Worm (Caenorhabditis elegans) whole organism, young adult: ENCODE results near the gene ZK622.4.
A peak's percentile ranks its signal among the peaks of the same experiment; 100 is the strongest.

Experiments
- C17E4.6 ChIP-seq: fragments of 200-800 bp; sonication (Bioruptor generic); IDR thresholded peaks from 2 replicates; pipeline ENCODE4 v1.3.6; 2022; ENCODE audit warnings: missing genetic modification reagents, missing genetic modification characterization, missing compliant biosample characterization
- F57C9.4 ChIP-seq: sonication (generic microtip); optimal IDR thresholded peaks from 2 replicates; lab custom pipeline; 2017; ENCODE audit warnings: mild to moderate bottlenecking, missing genetic modification characterization, missing compliant biosample characterization
- T07F8.4 ChIP-seq: sonication (generic microtip); optimal IDR thresholded peaks from 2 replicates; lab custom pipeline; 2016; ENCODE audit warnings: mild to moderate bottlenecking, missing genetic modification characterization, moderate library complexity, missing compliant biosample characterization
- Y56A3A.18 ChIP-seq: fragments of 200-800 bp; sonication (Bioruptor generic); IDR thresholded peaks from 2 replicates; pipeline ENCODE4 v1.3.6; 2022; ENCODE audit warnings: missing genetic modification reagents, missing genetic modification characterization, missing compliant biosample characterization
- Y67H2A.10 ChIP-seq: fragments of 200-800 bp; sonication (Bioruptor generic); conservative IDR thresholded peaks from 2 replicates; pipeline ENCODE4 v1.3.6; 2022; ENCODE audit warnings: missing genetic modification reagents, missing genetic modification characterization, missing compliant biosample characterization
- Y79H2A.3 ChIP-seq: fragments of 200-800 bp; sonication (Bioruptor generic); conservative IDR thresholded peaks from 2 replicates; pipeline ENCODE4 v1.3.6; 2022; ENCODE audit warnings: missing genetic modification reagents, missing genetic modification characterization, missing compliant biosample characterization
- ZK185.1 ChIP-seq: sonication (generic microtip); optimal IDR thresholded peaks from 2 replicates; lab custom pipeline; 2016; ENCODE audit warnings: mild to moderate bottlenecking, missing genetic modification characterization, missing compliant biosample characterization; ENCODE audit not compliant: poor library complexity, severe bottlenecking
- ama-1 ChIP-seq, 3 experiments: fragments of 150-350 bp in 1 of 3; sonication (generic microtip) in 2 of 3; optimal IDR thresholded peaks; 2 replicates each; lab custom pipeline; 2014 to 2018; ENCODE audit warnings: missing biosample characterization in 2 of 3, missing genetic modification characterization in 2 of 3, missing genetic modification reagents in 2 of 3
- attf-3 ChIP-seq: fragments of 200-800 bp; sonication (Bioruptor generic); conservative IDR thresholded peaks from 2 replicates; pipeline ENCODE4 v1.3.6; 2022; ENCODE audit warnings: missing genetic modification reagents, missing genetic modification characterization, missing compliant biosample characterization
- bed-1 ChIP-seq: fragments of 200-800 bp; sonication (Bioruptor generic); IDR thresholded peaks from 2 replicates; pipeline ENCODE4 v1.3.6; 2022; ENCODE audit warnings: missing genetic modification reagents, missing genetic modification characterization, missing compliant biosample characterization
- bed-2 ChIP-seq: fragments of 200-800 bp; sonication (Bioruptor generic); IDR thresholded peaks from 2 replicates; pipeline ENCODE4 v1.3.6; 2022; ENCODE audit warnings: missing genetic modification reagents, missing genetic modification characterization, missing compliant biosample characterization
- cebp-1 ChIP-seq, 2 experiments: fragments of 200-800 bp in 1 of 2; sonication (Bioruptor generic) in 1 of 2; sonication (generic microtip) in 1 of 2; IDR thresholded peaks in 1 of 2; optimal IDR thresholded peaks in 1 of 2; 2 replicates each; pipeline versions ENCODE4 v1.3.6 to Lab custom; 2017 to 2022; ENCODE audit warnings: missing compliant biosample characterization in 2 of 2, missing genetic modification characterization in 2 of 2, mild to moderate bottlenecking in 1 of 2, missing genetic modification reagents in 1 of 2, moderate library complexity in 1 of 2
- ceh-40 ChIP-seq: fragments of 200-800 bp; sonication (Bioruptor generic); IDR thresholded peaks from 2 replicates; pipeline ENCODE4 v1.3.6; 2022; ENCODE audit warnings: missing genetic modification characterization, missing compliant biosample characterization
- dpff-1 ChIP-seq: sonication (generic microtip); optimal IDR thresholded peaks from 2 replicates; lab custom pipeline; 2017; ENCODE audit warnings: mild to moderate bottlenecking, missing genetic modification characterization, missing compliant biosample characterization
- dpl-1 ChIP-seq: fragments of 150-350 bp; optimal IDR thresholded peaks from 2 replicates; lab custom pipeline; 2014; ENCODE audit warnings: missing biosample characterization, missing genetic modification reagents, missing genetic modification characterization
- egl-18 ChIP-seq: fragments of 200-800 bp; sonication (Bioruptor generic); IDR thresholded peaks from 2 replicates; pipeline ENCODE4 v1.3.6; 2022; ENCODE audit warnings: missing genetic modification reagents, missing genetic modification characterization, missing compliant biosample characterization
- egrh-3 ChIP-seq: fragments of 200-800 bp; sonication (Bioruptor generic); IDR thresholded peaks from 2 replicates; pipeline ENCODE4 v1.3.6; 2022; ENCODE audit warnings: missing genetic modification reagents, missing genetic modification characterization, missing compliant biosample characterization
- ekl-4 ChIP-seq: fragments of 200-800 bp; sonication (Bioruptor generic); IDR thresholded peaks from 2 replicates; pipeline ENCODE4 v1.3.6; 2022; ENCODE audit warnings: missing genetic modification reagents, missing genetic modification characterization, missing compliant biosample characterization
- hsf-1 ChIP-seq: fragments of 200-800 bp; sonication (Bioruptor generic); IDR thresholded peaks from 2 replicates; pipeline ENCODE4 v1.3.6; 2022; ENCODE audit warnings: missing genetic modification reagents, missing genetic modification characterization, missing compliant biosample characterization
- let-526 ChIP-seq: fragments of 200-800 bp; sonication (Bioruptor generic); IDR thresholded peaks from 2 replicates; pipeline ENCODE4 v1.3.6; 2022; ENCODE audit warnings: missing genetic modification reagents, missing genetic modification characterization, missing compliant biosample characterization
- lin-26 ChIP-seq: fragments of 200-800 bp; sonication (Bioruptor generic); IDR thresholded peaks from 2 replicates; pipeline ENCODE4 v1.3.6; 2022; ENCODE audit warnings: missing genetic modification reagents, missing genetic modification characterization, missing compliant biosample characterization
- lin-54 ChIP-seq: fragments of 200-800 bp; sonication (Bioruptor generic); optimal IDR thresholded peaks from 2 replicates; lab custom pipeline; 2018; ENCODE audit warnings: mild to moderate bottlenecking, missing genetic modification characterization, missing compliant biosample characterization
- lsy-27 ChIP-seq: sonication (generic microtip); optimal IDR thresholded peaks from 2 replicates; lab custom pipeline; 2017; ENCODE audit warnings: missing genetic modification characterization, mild to moderate bottlenecking, missing compliant biosample characterization, antibody characterized with exemption, missing genotype, borderline replicate concordance; ENCODE audit not compliant: insufficient read depth
- madf-3 ChIP-seq: fragments of 200-800 bp; sonication (Bioruptor generic); IDR thresholded peaks from 2 replicates; pipeline ENCODE4 v1.3.6; 2022; ENCODE audit warnings: missing genetic modification reagents, missing genetic modification characterization, missing compliant biosample characterization
- madf-6 ChIP-seq: fragments of 200-800 bp; sonication (Bioruptor generic); IDR thresholded peaks from 2 replicates; pipeline ENCODE4 v1.3.6; 2022; ENCODE audit warnings: missing genetic modification reagents, missing genetic modification characterization, missing compliant biosample characterization
- nfya-2 ChIP-seq: fragments of 200-800 bp; sonication (Bioruptor generic); IDR thresholded peaks from 2 replicates; pipeline ENCODE4 v1.3.6; 2022; ENCODE audit warnings: missing genetic modification reagents, missing genetic modification characterization, missing compliant biosample characterization
- nhr-179 ChIP-seq: sonication (generic microtip); optimal IDR thresholded peaks from 2 replicates; lab custom pipeline; 2016; ENCODE audit warnings: mild to moderate bottlenecking, missing genetic modification characterization, missing compliant biosample characterization
- nhr-27 ChIP-seq: fragments of 200-800 bp; sonication (Bioruptor generic); optimal IDR thresholded peaks from 2 replicates; lab custom pipeline; 2018; ENCODE audit warnings: mild to moderate bottlenecking, missing genetic modification characterization, moderate library complexity, missing compliant biosample characterization
- nhr-90 ChIP-seq: sonication (generic microtip); optimal IDR thresholded peaks from 2 replicates; lab custom pipeline; 2016; ENCODE audit warnings: missing genotype, mild to moderate bottlenecking, missing genetic modification characterization, missing compliant biosample characterization
- repo-1 ChIP-seq: sonication (generic microtip); optimal IDR thresholded peaks from 2 replicates; lab custom pipeline; 2017; ENCODE audit warnings: mild to moderate bottlenecking, missing genetic modification characterization, missing compliant biosample characterization
- sea-2 ChIP-seq: fragments of 200-800 bp; sonication (Bioruptor generic); IDR thresholded peaks from 2 replicates; pipeline ENCODE4 v1.3.6; 2022; ENCODE audit warnings: missing genetic modification characterization, missing compliant biosample characterization
- snpc-1.1 ChIP-seq: sonication (generic microtip); optimal IDR thresholded peaks from 2 replicates; lab custom pipeline; 2017; ENCODE audit warnings: missing genetic modification characterization, mild to moderate bottlenecking, missing compliant biosample characterization, antibody characterized with exemption, moderate library complexity, missing genotype, missing genetic modification reagents; ENCODE audit not compliant: insufficient read depth
- somi-1 ChIP-seq: fragments of 200-800 bp; sonication (Bioruptor generic); optimal IDR thresholded peaks from 2 replicates; lab custom pipeline; 2018; ENCODE audit warnings: mild to moderate bottlenecking, missing genetic modification characterization, missing compliant biosample characterization
- tbx-9 ChIP-seq: sonication (generic microtip); optimal IDR thresholded peaks from 2 replicates; lab custom pipeline; 2016; ENCODE audit warnings: borderline replicate concordance, missing genetic modification characterization, inconsistent platforms, missing compliant biosample characterization
- tlf-1 ChIP-seq: fragments of 200-800 bp; sonication (Bioruptor generic); optimal IDR thresholded peaks from 2 replicates; lab custom pipeline; 2018; ENCODE audit warnings: mild to moderate bottlenecking, missing genetic modification characterization, missing compliant biosample characterization
- xnd-1 ChIP-seq: sonication (generic microtip); optimal IDR thresholded peaks from 2 replicates; lab custom pipeline; 2016; ENCODE audit warnings: missing genotype, missing genetic modification reagents, missing genetic modification characterization, missing compliant biosample characterization
- zfh-2 ChIP-seq: fragments of 200-800 bp; sonication (Bioruptor generic); conservative IDR thresholded peaks from 2 replicates; pipeline ENCODE4 v1.3.6; 2022; ENCODE audit warnings: missing genetic modification reagents, missing genetic modification characterization, missing compliant biosample characterization
- zim-3 ChIP-seq: sonication (generic microtip); optimal IDR thresholded peaks from 2 replicates; lab custom pipeline; 2017; ENCODE audit warnings: mild to moderate bottlenecking, missing genetic modification characterization, moderate library complexity, missing compliant biosample characterization
- ztf-3 ChIP-seq: fragments of 200-800 bp; sonication (Bioruptor generic); optimal IDR thresholded peaks from 2 replicates; lab custom pipeline; 2018; ENCODE audit warnings: mild to moderate bottlenecking, missing genetic modification characterization, missing compliant biosample characterization

Gene ZK622.4

ce11 chrII:5330206-5330686 lies 37.7 kb downstream of the ZK622.4 start (continued):
- TF ChIP-seq let-526 (no peak), lin-54 (GFP tag; lab: Kevin White, UChicago) (peak; percentile 46), madf-6 (GFP tag; lab: Robert Waterston, UW) (no peak), dpl-1 (GFP tag; lab: Kevin White, UChicago) (no peak), Y79H2A.3 (GFP tag; lab: Robert Waterston, UW) (no peak), nhr-179 (no peak), egl-18 (GFP tag; lab: Robert Waterston, UW) (no peak), dpff-1 (tag; lab: Kevin White, UChicago) (no peak), tlf-1 (peak; percentile 57), xnd-1 (tag; lab: Kevin White, UChicago) (no peak), ZK185.1 (peak; percentile 59), Y67H2A.10 (GFP tag; lab: Robert Waterston, UW) (no peak), C17E4.6 (GFP tag; lab: Robert Waterston, UW) (no peak), Y56A3A.18 (GFP tag; lab: Robert Waterston, UW) (no peak), tbx-9 (tag; lab: Kevin White, UChicago) (no peak), nfya-2 (GFP tag; lab: Robert Waterston, UW) (no peak), attf-3 (GFP tag; lab: Robert Waterston, UW) (no peak), cebp-1 (GFP tag; IDR thresholded peaks at IDR 0.05; lab: Robert Waterston, UW) (peak; percentile 77), cebp-1 (tag; optimal IDR thresholded peaks at IDR 0.05; lab: Kevin White, UChicago) (peak; percentile 94), somi-1 (GFP tag; lab: Kevin White, UChicago) (peak; percentile 70), zfh-2 (GFP tag; lab: Robert Waterston, UW) (0 out of 2 replicates have a peak, but pooled peaks have one; percentile 9), nhr-27 (tag; lab: Kevin White, UChicago) (no peak), bed-1 (GFP tag; lab: Robert Waterston, UW) (no peak), egrh-3 (GFP tag; lab: Robert Waterston, UW) (no peak), hsf-1 (GFP tag; lab: Robert Waterston, UW) (no peak), bed-2 (GFP tag; lab: Robert Waterston, UW) (no peak), madf-3 (GFP tag; lab: Robert Waterston, UW) (no peak), zim-3 (tag; lab: Kevin White, UChicago) (no peak), lin-26 (GFP tag; lab: Robert Waterston, UW) (no peak), ztf-3 (GFP tag; lab: Kevin White, UChicago) (no peak), sea-2 (no peak), nhr-90 (tag; lab: Kevin White, UChicago) (peak; percentile 47), F57C9.4 (no peak), lsy-27 (no peak), T07F8.4 (no peak), ekl-4 (0 out of 2 replicates have a peak, but pooled peaks have one; percentile 11), ama-1 (optimal IDR thresholded peaks at IDR 0.05; lab: Kevin White, UChicago) (no peak), ama-1 (GFP tag; optimal IDR thresholded peaks at IDR 0.05; lab: Kevin White, UChicago) (no peak), snpc-1.1 (tag; lab: Kevin White, UChicago) (no peak)

- TF ChIP-seq ceh-40 (no peak), repo-1 (tag; lab: Kevin White, UChicago) (peak; percentile 18), zim-3 (tag; lab: Kevin White, UChicago) (peak; percentile 3)
These were observed 39.3 kb downstream of the ZK622.4 start for ce11 chrII:5331677-5332303.
